Worm (Caenorhabditis elegans): ENCODE data around the gene mip-1.
"Not testable (repeated sequence)": the region's sequence is repeated elsewhere in the genome, so short reads cannot be mapped to it uniquely, and the experiment has no call there.

Gene mip-1

ce11 chrIII:4781937-4782576, 10.8 kb upstream of the mip-1 start, which contains the start of the genes gex-5 and C38D4.10:
gex-5 (minus strand) TSS chrIII:4781987.
C38D4.10 (plus strand) TSS chrIII:4782526.
- TF ChIP-seq him-1, dao-5, W03F9.2 (tag; optimal IDR thresholded peaks at IDR 0.05): not testable (repeated sequence)

- not testable (repeated sequence) for TF ChIP-seq dao-5, W03F9.2, him-1 (tag; optimal IDR thresholded peaks at IDR 0.05)
These were observed 7.8 kb upstream of the mip-1 start, which contains the start of gene enu-3.2 for ce11 chrIII:4785131-4785530. enu-3.2 (minus strand) TSS chrIII:4785235.

- TF ChIP-seq him-1 (tag; optimal IDR thresholded peaks at IDR 0.05), result no peak
- no peak for TF ChIP-seq W03F9.2 (tag; optimal IDR thresholded peaks at IDR 0.05)
- no peak for TF ChIP-seq dao-5 (tag; optimal IDR thresholded peaks at IDR 0.05)
These were observed 7.2 kb upstream of the mip-1 start, which contains the start of gene mel-28 for ce11 chrIII:4785714-4786113. mel-28 (plus strand) TSS chrIII:4786080.

ce11 chrIII:4796039-4796438, 3.2 kb downstream of the mip-1 start:
- TF ChIP-seq him-1 (tag; optimal IDR thresholded peaks at IDR 0.05) (no peak), dao-5 (tag; optimal IDR thresholded peaks at IDR 0.05) (no peak), W03F9.2 (tag; optimal IDR thresholded peaks at IDR 0.05) (peak; percentile 33)

- TF ChIP-seq dao-5 (tag; optimal IDR thresholded peaks at IDR 0.05), result no peak
- no peak for TF ChIP-seq him-1 (tag; optimal IDR thresholded peaks at IDR 0.05)
These were observed 3.6 kb downstream of the mip-1 start, which contains the start of gene tag-325 for ce11 chrIII:4796536-4796935. tag-325 (plus strand) TSS chrIII:4796836.

- no peak for TF ChIP-seq W03F9.2 (tag; optimal IDR thresholded peaks at IDR 0.05)
- TF ChIP-seq dao-5 (tag; optimal IDR thresholded peaks at IDR 0.05), result no peak
- no peak for TF ChIP-seq him-1 (tag; optimal IDR thresholded peaks at IDR 0.05)
These were observed 9.8 kb downstream of the mip-1 start, which contains the start of gene metl-5 for ce11 chrIII:4802707-4803106. metl-5 (plus strand) TSS chrIII:4803007.

- TF ChIP-seq dao-5 (tag; optimal IDR thresholded peaks at IDR 0.05) (no peak), him-1 (tag; optimal IDR thresholded peaks at IDR 0.05) (no peak), W03F9.2 (tag; optimal IDR thresholded peaks at IDR 0.05) (no peak)
These were observed 13.5 kb downstream of the mip-1 start for ce11 chrIII:4806345-4806744.

- TF ChIP-seq dao-5 (tag; optimal IDR thresholded peaks at IDR 0.05) (no peak), W03F9.2 (tag; optimal IDR thresholded peaks at IDR 0.05) (no peak), him-1 (tag; optimal IDR thresholded peaks at IDR 0.05) (no peak)
These were observed 15.2 kb downstream of the mip-1 start for ce11 chrIII:4808089-4808488.

- no peak for TF ChIP-seq him-1 (tag; optimal IDR thresholded peaks at IDR 0.05)
- no peak for TF ChIP-seq dao-5 (tag; optimal IDR thresholded peaks at IDR 0.05)
- no peak for TF ChIP-seq W03F9.2 (tag; optimal IDR thresholded peaks at IDR 0.05)
These were observed 16.8 kb downstream of the mip-1 start, which contains the start of gene pal-1 for ce11 chrIII:4809526-4810153. pal-1 (minus strand) TSS chrIII:4809576.

- TF ChIP-seq dao-5 (tag; optimal IDR thresholded peaks at IDR 0.05) (no peak), W03F9.2 (tag; optimal IDR thresholded peaks at IDR 0.05) (no peak), him-1 (tag; optimal IDR thresholded peaks at IDR 0.05) (no peak)
These were observed 18.3 kb downstream of the mip-1 start, which contains the start of gene C38D4.7 for ce11 chrIII:4811195-4811594. C38D4.7 (minus strand) TSS chrIII:4811295.

- TF ChIP-seq dao-5 (tag; optimal IDR thresholded peaks at IDR 0.05) (no peak), him-1 (tag; optimal IDR thresholded peaks at IDR 0.05) (no peak), W03F9.2 (tag; optimal IDR thresholded peaks at IDR 0.05) (no peak)
These were observed 21.8 kb downstream of the mip-1 start, which contains the start of gene arl-6 for ce11 chrIII:4814730-4815129. arl-6 (minus strand) TSS chrIII:4814830.

- TF ChIP-seq W03F9.2 (tag; optimal IDR thresholded peaks at IDR 0.05), result no peak
- TF ChIP-seq him-1 (tag; optimal IDR thresholded peaks at IDR 0.05), result no peak
- TF ChIP-seq dao-5 (tag; optimal IDR thresholded peaks at IDR 0.05), result no peak
These were observed 24.4 kb downstream of the mip-1 start, which contains the start of gene F26A1.4 for ce11 chrIII:4817240-4817639. F26A1.4 (plus strand) TSS chrIII:4817540.

- TF ChIP-seq him-1 (tag; optimal IDR thresholded peaks at IDR 0.05) (no peak), W03F9.2 (tag; optimal IDR thresholded peaks at IDR 0.05) (no peak), dao-5 (tag; optimal IDR thresholded peaks at IDR 0.05) (no peak)
These were observed 27.0 kb downstream of the mip-1 start, which contains the start of gene F26A1.7 for ce11 chrIII:4819843-4820242. F26A1.7 (minus strand) TSS chrIII:4819943.

- no peak for TF ChIP-seq W03F9.2 (tag; optimal IDR thresholded peaks at IDR 0.05)
- TF ChIP-seq dao-5 (tag; optimal IDR thresholded peaks at IDR 0.05), result no peak
- TF ChIP-seq him-1 (tag; optimal IDR thresholded peaks at IDR 0.05), result no peak
These were observed 29.3 kb downstream of the mip-1 start, which contains the start of gene F26A1.8 for ce11 chrIII:4822140-4822539. F26A1.8 (minus strand) TSS chrIII:4822240.

Measured in whole organism, L4/young adult.